Worm (Caenorhabditis elegans) whole organism, late embryonic: Measurements from ENCODE around the gene pcn-1.

Experiments used
- C38D4.7 ChIP-seq: fragments of 200-800 bp; sonication (Bioruptor generic); optimal IDR thresholded peaks from 2 replicates; lab custom pipeline; 2018; ENCODE audit warnings: mild to moderate bottlenecking, missing genetic modification characterization, moderate library complexity, missing compliant biosample characterization
- F13H6.1 ChIP-seq: sonication (generic microtip); optimal IDR thresholded peaks from 2 replicates; lab custom pipeline; 2016; ENCODE audit warnings: missing genetic modification characterization, missing compliant biosample characterization
- T23F11.4 ChIP-seq: fragments of 200-800 bp; sonication (Bioruptor generic); optimal IDR thresholded peaks from 2 replicates; lab custom pipeline; 2018; ENCODE audit warnings: mild to moderate bottlenecking, missing genetic modification characterization, missing compliant biosample characterization
- Y22D7AL.16 ChIP-seq: sonication (generic microtip); optimal IDR thresholded peaks from 2 replicates; lab custom pipeline; 2016; ENCODE audit warnings: missing genetic modification characterization, missing compliant biosample characterization
- ama-1 ChIP-seq: fragments of 150-350 bp; optimal IDR thresholded peaks from 2 replicates; lab custom pipeline; 2014
- ceh-18 ChIP-seq: sonication (generic microtip); optimal IDR thresholded peaks from 2 replicates; lab custom pipeline; 2016; ENCODE audit warnings: missing genetic modification characterization, missing compliant biosample characterization
- ceh-19 ChIP-seq: fragments of 200-800 bp; sonication (Bioruptor generic); optimal IDR thresholded peaks from 2 replicates; lab custom pipeline; 2018; ENCODE audit warnings: mild to moderate bottlenecking, missing genetic modification characterization, missing compliant biosample characterization
- ceh-2 ChIP-seq: sonication (generic microtip); optimal IDR thresholded peaks from 2 replicates; lab custom pipeline; 2016; ENCODE audit warnings: missing genotype, missing genetic modification characterization, missing compliant biosample characterization
- ceh-24 ChIP-seq: sonication (generic microtip); optimal IDR thresholded peaks from 2 replicates; lab custom pipeline; 2016; ENCODE audit warnings: mild to moderate bottlenecking, missing genetic modification characterization, missing compliant biosample characterization
- ceh-31 ChIP-seq: sonication (generic microtip); optimal IDR thresholded peaks from 2 replicates; lab custom pipeline; 2016; ENCODE audit warnings: missing genetic modification characterization, missing compliant biosample characterization
- ceh-34 ChIP-seq: sonication (generic microtip); optimal IDR thresholded peaks from 2 replicates; lab custom pipeline; 2016; ENCODE audit warnings: mild to moderate bottlenecking, missing genetic modification characterization, missing compliant biosample characterization
- ceh-45 ChIP-seq: fragments of 200-800 bp; sonication (Bioruptor generic); IDR thresholded peaks from 2 replicates; pipeline ENCODE4 v1.3.6; 2022; ENCODE audit warnings: missing genetic modification reagents, missing genetic modification characterization, missing compliant biosample characterization
- ceh-48 ChIP-seq: sonication (generic microtip); optimal IDR thresholded peaks from 2 replicates; lab custom pipeline; 2016; ENCODE audit warnings: missing genetic modification characterization, inconsistent platforms, missing compliant biosample characterization
- ceh-9 ChIP-seq: sonication (generic microtip); optimal IDR thresholded peaks from 2 replicates; lab custom pipeline; 2016; ENCODE audit warnings: mild to moderate bottlenecking, missing genetic modification characterization, inconsistent platforms, missing compliant biosample characterization
- che-1 ChIP-seq: sonication (generic microtip); optimal IDR thresholded peaks from 2 replicates; lab custom pipeline; 2016; ENCODE audit warnings: mild to moderate bottlenecking, missing genetic modification characterization, missing compliant biosample characterization
- dmd-4 ChIP-seq: sonication (generic microtip); optimal IDR thresholded peaks from 2 replicates; lab custom pipeline; 2016; ENCODE audit warnings: borderline replicate concordance, missing genetic modification characterization, missing compliant biosample characterization
- elt-2 ChIP-seq: sonication (generic microtip); optimal IDR thresholded peaks from 2 replicates; lab custom pipeline; 2016; ENCODE audit warnings: missing genetic modification reagents, missing genetic modification characterization, missing compliant biosample characterization
- elt-4 ChIP-seq: sonication (generic microtip); optimal IDR thresholded peaks from 2 replicates; lab custom pipeline; 2016; ENCODE audit warnings: missing genetic modification characterization, missing compliant biosample characterization
- ets-4 ChIP-seq: sonication (generic microtip); optimal IDR thresholded peaks from 2 replicates; lab custom pipeline; 2016; ENCODE audit warnings: missing genetic modification characterization, missing compliant biosample characterization
- eyg-1 ChIP-seq: sonication (generic microtip); optimal IDR thresholded peaks from 2 replicates; lab custom pipeline; 2016; ENCODE audit warnings: missing genotype, missing genetic modification characterization, missing compliant biosample characterization
- hlh-15 ChIP-seq: sonication (generic microtip); optimal IDR thresholded peaks from 2 replicates; lab custom pipeline; 2016; ENCODE audit warnings: missing genetic modification characterization, missing compliant biosample characterization
- hlh-8 ChIP-seq: sonication (generic microtip); optimal IDR thresholded peaks from 2 replicates; lab custom pipeline; 2016; ENCODE audit warnings: missing genotype, missing genetic modification characterization, missing compliant biosample characterization
- lim-6 ChIP-seq: sonication (generic microtip); optimal IDR thresholded peaks from 2 replicates; lab custom pipeline; 2016; ENCODE audit warnings: missing genetic modification characterization, missing compliant biosample characterization
- lin-11 ChIP-seq: fragments of 200-800 bp; sonication (Bioruptor generic); optimal IDR thresholded peaks from 2 replicates; lab custom pipeline; 2018; ENCODE audit warnings: mild to moderate bottlenecking, missing genetic modification characterization, missing compliant biosample characterization
- mec-3 ChIP-seq: sonication (generic microtip); optimal IDR thresholded peaks from 2 replicates; lab custom pipeline; 2016; ENCODE audit warnings: borderline replicate concordance, missing genetic modification characterization, missing compliant biosample characterization
- nfya-1 ChIP-seq: sonication (generic microtip); optimal IDR thresholded peaks from 2 replicates; lab custom pipeline; 2017; ENCODE audit warnings: missing genetic modification characterization, mild to moderate bottlenecking, missing compliant biosample characterization, antibody characterized with exemption, moderate library complexity
- nhr-11 ChIP-seq: fragments of 150-350 bp; optimal IDR thresholded peaks from 2 replicates; lab custom pipeline; 2014; ENCODE audit warnings: missing biosample characterization, missing genetic modification characterization
- nhr-232 ChIP-seq: sonication (generic microtip); optimal IDR thresholded peaks from 2 replicates; lab custom pipeline; 2016; ENCODE audit warnings: missing genetic modification characterization, missing compliant biosample characterization
- pha-2 ChIP-seq: sonication (generic microtip); optimal IDR thresholded peaks from 2 replicates; lab custom pipeline; 2017; ENCODE audit warnings: mild to moderate bottlenecking, missing genetic modification characterization, missing compliant biosample characterization
- pha-4 ChIP-seq: fragments of 150-350 bp; optimal IDR thresholded peaks from 2 replicates; lab custom pipeline; 2018; ENCODE audit warnings: missing biosample characterization, missing genetic modification reagents, missing genetic modification characterization
- ref-2 ChIP-seq: sonication (generic microtip); optimal IDR thresholded peaks from 2 replicates; lab custom pipeline; 2016; ENCODE audit warnings: missing genetic modification characterization, missing compliant biosample characterization
- rnt-1 ChIP-seq: sonication (generic microtip); optimal IDR thresholded peaks from 2 replicates; lab custom pipeline; 2016; ENCODE audit warnings: missing genetic modification characterization, missing compliant biosample characterization
- sox-2 ChIP-seq: fragments of 200-800 bp; sonication (Bioruptor generic); IDR thresholded peaks from 2 replicates; pipeline ENCODE4 v1.3.6; 2022; ENCODE audit warnings: missing genetic modification reagents, missing genetic modification characterization, missing compliant biosample characterization
- tbx-2 ChIP-seq: sonication (generic microtip); optimal IDR thresholded peaks from 2 replicates; lab custom pipeline; 2016; ENCODE audit warnings: missing genetic modification characterization, missing compliant biosample characterization
- tbx-7 ChIP-seq: sonication (generic microtip); optimal IDR thresholded peaks from 2 replicates; lab custom pipeline; 2016; ENCODE audit warnings: missing genotype, missing genetic modification characterization, missing compliant biosample characterization
- unc-42 ChIP-seq: sonication (generic microtip); optimal IDR thresholded peaks from 2 replicates; lab custom pipeline; 2016; ENCODE audit warnings: missing genotype, missing genetic modification characterization, missing compliant biosample characterization
- unc-55 ChIP-seq: sonication (generic microtip); optimal IDR thresholded peaks from 2 replicates; lab custom pipeline; 2017; ENCODE audit warnings: missing biosample characterization, missing genetic modification reagents, missing genetic modification characterization
- zip-5 ChIP-seq: sonication (generic microtip); optimal IDR thresholded peaks from 2 replicates; lab custom pipeline; 2016; ENCODE audit warnings: missing genetic modification characterization, missing compliant biosample characterization
- ztf-16 ChIP-seq: sonication (generic microtip); optimal IDR thresholded peaks from 2 replicates; lab custom pipeline; 2017; ENCODE audit warnings: missing genetic modification characterization, missing compliant biosample characterization

Gene pcn-1

DNA sequence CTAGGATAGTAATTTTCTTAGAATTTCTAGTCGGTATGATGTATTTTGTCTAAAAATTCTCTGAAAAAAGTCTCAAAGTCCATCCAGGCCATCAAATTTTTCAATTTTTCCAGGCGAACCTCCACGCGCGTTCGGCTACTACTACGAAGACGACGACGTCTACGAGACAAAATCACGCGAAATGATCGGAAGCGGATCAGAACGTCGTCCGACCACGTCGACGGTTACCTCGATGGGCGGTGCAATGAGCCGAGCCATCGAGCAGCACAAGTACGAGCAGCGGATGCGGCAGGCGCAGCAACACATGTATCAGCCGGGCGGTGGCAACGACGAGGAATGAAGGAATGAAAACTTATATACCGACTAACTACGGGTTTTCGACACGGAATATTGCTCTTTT, 35.6 kb downstream of the pcn-1 start:
- TF ChIP-seq ztf-16 (tag; lab: Kevin White, UChicago) = no peak
- TF ChIP-seq hlh-15 = no peak
- TF ChIP-seq pha-2 = no peak
- no peak for TF ChIP-seq ceh-9
- TF ChIP-seq T23F11.4 (GFP tag; lab: Kevin White, UChicago) = no peak
- TF ChIP-seq ceh-24 (tag; lab: Kevin White, UChicago) = no peak
- TF ChIP-seq che-1 (tag; lab: Kevin White, UChicago) = no peak
- no peak for TF ChIP-seq tbx-7 (tag; lab: Kevin White, UChicago)
- no peak for TF ChIP-seq ceh-34 (tag; lab: Kevin White, UChicago)
- TF ChIP-seq Y22D7AL.16 (tag; lab: Kevin White, UChicago) = no peak
- no peak for TF ChIP-seq ref-2
- no peak for TF ChIP-seq ets-4 (tag; lab: Kevin White, UChicago)
- TF ChIP-seq zip-5 (tag; lab: Kevin White, UChicago) = no peak
- TF ChIP-seq unc-55 (GFP tag; lab: Kevin White, UChicago) = no peak
- no peak for TF ChIP-seq unc-42 (tag; lab: Kevin White, UChicago)
- no peak for TF ChIP-seq ceh-48
- TF ChIP-seq elt-2 (tag; lab: Kevin White, UChicago) = no peak
- no peak for TF ChIP-seq sox-2 (GFP tag; lab: Robert Waterston, UW)

DNA sequence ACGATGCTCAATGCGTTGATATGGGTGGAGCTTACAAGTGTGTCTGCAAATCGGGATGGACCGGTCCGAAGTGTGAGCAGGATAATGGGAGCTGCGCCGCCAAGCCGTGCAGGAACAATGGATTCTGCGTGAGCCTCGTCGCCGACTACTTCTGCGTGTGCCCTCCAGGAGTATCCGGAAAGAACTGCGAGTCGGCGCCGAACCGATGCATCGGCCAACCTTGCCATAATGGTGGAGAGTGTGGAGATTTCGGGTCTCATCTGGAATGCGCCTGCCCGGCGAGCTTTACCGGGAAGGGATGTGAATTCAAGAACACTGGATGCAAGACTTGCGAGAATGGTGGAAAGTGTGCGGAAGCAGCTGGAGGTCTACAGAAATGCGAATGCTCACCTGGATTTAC, 39.3 kb downstream of the pcn-1 start:
- no peak for TF ChIP-seq T23F11.4 (GFP tag; lab: Kevin White, UChicago)
- TF ChIP-seq ceh-31 (tag; lab: Kevin White, UChicago) = no peak
- TF ChIP-seq ref-2 = no peak
- TF ChIP-seq hlh-15 = no peak
- no peak for TF ChIP-seq ceh-34 (tag; lab: Kevin White, UChicago)
- TF ChIP-seq unc-55 (GFP tag; lab: Kevin White, UChicago) = no peak
- no peak for TF ChIP-seq nfya-1 (tag; lab: Kevin White, UChicago)
- TF ChIP-seq ceh-19 (GFP tag; lab: Kevin White, UChicago) = no peak
- TF ChIP-seq tbx-7 (tag; lab: Kevin White, UChicago) = no peak
- TF ChIP-seq eyg-1 = no peak
- TF ChIP-seq ceh-2 (tag; lab: Kevin White, UChicago) = no peak
- TF ChIP-seq elt-4 = no peak
- no peak for TF ChIP-seq che-1 (tag; lab: Kevin White, UChicago)

DNA sequence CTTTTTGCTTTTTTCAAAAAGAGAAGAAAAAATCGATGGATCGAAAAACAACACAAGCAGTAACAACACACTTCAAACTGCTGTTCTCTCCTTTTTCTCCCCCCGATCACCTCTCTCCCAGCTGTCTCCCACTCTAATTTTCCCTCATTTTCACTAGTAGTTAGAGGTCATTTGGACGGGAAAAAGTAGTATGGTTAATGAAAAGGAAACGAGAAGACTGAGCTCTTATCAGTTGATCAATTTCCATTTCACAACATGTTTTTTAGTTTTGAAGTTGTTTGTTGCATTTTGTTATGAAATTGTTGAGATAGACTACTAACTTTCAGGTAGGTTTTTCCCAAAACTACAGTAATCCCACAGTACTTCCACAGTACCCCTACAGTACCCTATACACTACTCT, 40.8 kb downstream of the pcn-1 start:
- TF ChIP-seq F13H6.1 (tag; lab: Kevin White, UChicago) (no peak), nfya-1 (tag; lab: Kevin White, UChicago) (no peak), tbx-2 (no peak), C38D4.7 (no peak)

DNA sequence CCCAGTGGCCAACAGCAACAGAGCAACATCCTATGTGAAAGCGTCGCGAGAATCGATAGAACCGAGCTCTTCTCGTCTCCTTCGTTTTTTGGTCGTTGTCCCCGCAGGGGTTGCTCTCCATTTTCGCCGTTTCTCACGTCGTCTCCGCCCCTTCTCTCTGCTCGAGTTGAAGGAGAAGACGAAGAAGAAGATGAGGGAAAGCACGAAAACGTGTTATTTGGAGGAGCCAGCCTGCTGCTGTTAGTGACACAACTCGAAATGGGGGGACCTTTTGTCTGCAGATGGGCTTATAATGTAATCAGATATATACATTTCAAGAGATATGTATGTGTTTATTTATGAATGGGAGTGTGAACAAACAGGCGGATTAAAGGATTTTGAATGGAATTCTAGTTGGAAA, 41.6 kb downstream of the pcn-1 start, which contains the start of gene W02C12.2:
Gene W02C12.2, minus strand, starts transcription at position 277 of the 400 bp plus-strand sequence.
- TF ChIP-seq unc-42 (tag; lab: Kevin White, UChicago) (peak; percentile 72), pha-2 (no peak), ceh-31 (tag; lab: Kevin White, UChicago) (peak; percentile 1), lim-6 (tag; lab: Kevin White, UChicago) (no peak), ceh-48 (peak; percentile 24)

DNA sequence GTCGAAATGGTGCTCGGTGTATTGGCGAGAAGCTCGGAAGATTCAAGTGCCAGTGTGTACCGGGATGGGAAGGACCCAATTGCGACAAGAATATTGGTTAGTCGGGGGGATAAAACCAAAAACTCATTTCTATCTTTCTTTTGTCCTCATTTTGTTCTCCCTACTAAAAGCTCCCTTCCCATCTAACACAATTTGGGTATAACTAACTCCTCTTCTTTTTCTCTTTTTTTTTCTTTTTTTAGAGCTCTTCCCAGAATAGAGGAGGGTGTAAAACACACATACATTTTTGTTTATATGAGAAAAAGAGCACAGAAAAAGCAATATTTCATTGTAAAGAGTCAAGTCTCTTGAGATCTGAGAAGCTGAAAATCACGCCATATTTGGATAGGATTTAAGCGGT, 44.1 kb downstream of the pcn-1 start:
- TF ChIP-seq nhr-232 (tag; lab: Kevin White, UChicago) (no peak), hlh-8 (tag; lab: Kevin White, UChicago) (no peak), unc-55 (GFP tag; lab: Kevin White, UChicago) (no peak), unc-42 (tag; lab: Kevin White, UChicago) (peak; percentile 74)

DNA sequence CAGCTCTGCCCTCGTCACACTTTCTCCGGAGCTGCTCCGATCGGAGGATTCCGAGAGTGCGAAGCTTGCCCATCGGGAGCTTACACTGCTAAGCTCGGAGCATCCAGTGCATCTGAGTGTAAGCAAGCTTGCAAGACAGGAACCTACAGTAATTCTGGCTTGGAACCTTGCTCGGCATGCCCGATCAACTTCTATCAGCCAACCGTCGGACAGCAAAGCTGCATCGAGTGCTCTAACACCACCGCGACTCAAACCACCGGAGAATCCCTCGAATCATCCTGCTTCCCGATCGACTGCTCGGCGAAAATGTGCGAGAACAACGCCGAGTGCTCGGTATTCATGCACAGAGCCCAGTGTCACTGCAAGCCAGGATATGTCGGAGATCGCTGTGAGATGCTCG, 45.0 kb downstream of the pcn-1 start:
- no peak for TF ChIP-seq ama-1 (lab: Kevin White, UChicago)
- no peak for TF ChIP-seq lin-11 (tag; lab: Kevin White, UChicago)
- no peak for TF ChIP-seq ceh-45 (GFP tag; lab: Robert Waterston, UW)
- TF ChIP-seq dmd-4 (tag; lab: Kevin White, UChicago) = no peak
- no peak for TF ChIP-seq ceh-48
- no peak for TF ChIP-seq mec-3 (tag; lab: Kevin White, UChicago)
- TF ChIP-seq pha-4 = no peak
- no peak for TF ChIP-seq rnt-1 (tag; lab: Kevin White, UChicago)
- TF ChIP-seq nhr-11 (tag; lab: Kevin White, UChicago) = no peak
- no peak for TF ChIP-seq ceh-18 (tag; lab: Kevin White, UChicago)
- TF ChIP-seq ceh-24 (tag; lab: Kevin White, UChicago) = no peak
